Fruit fly (Drosophila melanogaster) whole organism: ENCODE results near the gene CG42375.

Source experiments
- CG8478 ChIP-seq: fragments of >200 bp; optimal IDR thresholded peaks from 2 replicates; lab custom pipeline; 2018; ENCODE audit warnings: inconsistent platforms
- Dll ChIP-seq: fragments of >200 bp; optimal IDR thresholded peaks from 2 replicates; lab custom pipeline; 2017
- EcR ChIP-seq, 2 experiments: fragments of >200 bp; optimal IDR thresholded peaks; 2 replicates each; lab custom pipeline; 2017; ENCODE audit warnings: missing biosample characterization in 2 of 2, missing genetic modification characterization in 2 of 2, missing genetic modification reagents in 2 of 2
- psq ChIP-seq: fragments of >200 bp; optimal IDR thresholded peaks from 2 replicates; lab custom pipeline; 2017
- usp ChIP-seq: fragments of >200 bp; optimal IDR thresholded peaks from 2 replicates; lab custom pipeline; 2017; ENCODE audit warnings: missing biosample characterization, missing genetic modification characterization, mixed read lengths

dm6 chr3R:13811737-13812136, 32.3 kb downstream of the CG42375 start:
- TF ChIP-seq CG8478 (no peak), psq (lab: Kevin White, UChicago) (no peak), Dll (lab: Kevin White, UChicago) (no peak), EcR (GFP tag; optimal IDR thresholded peaks at IDR 0.05; lab: Kevin White, UChicago) (no peak), usp (GFP tag; lab: Kevin White, UChicago) (no peak)
